Fruit fly (Drosophila melanogaster): ENCODE results near the gene CG34293.

DNA sequence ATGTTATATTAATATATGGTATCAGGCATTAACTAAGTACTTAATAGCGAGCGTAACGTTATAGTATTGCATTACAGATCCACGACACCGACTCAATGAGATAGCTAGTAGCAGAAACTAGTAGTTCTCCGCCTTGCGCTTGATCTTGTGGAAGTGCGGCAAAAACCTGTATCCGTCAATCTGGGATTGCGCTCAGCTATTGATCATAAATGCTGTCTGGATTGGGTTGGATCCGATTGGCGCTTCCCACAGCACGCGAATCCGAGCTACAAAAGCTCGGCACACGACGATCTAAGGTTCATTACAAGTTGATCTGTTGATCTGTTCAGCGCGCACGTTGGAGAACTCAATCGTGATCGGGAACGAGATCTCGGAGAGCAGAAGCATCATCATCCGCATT, 4.5 kb downstream of the CG34293 start, which contains the start of gene CG5909:
- TF ChIP-seq insv (optimal IDR thresholded peaks at IDR 0.05) (no peak), ttk (optimal IDR thresholded peaks at IDR 0.05) (no peak)
